Fruit fly (Drosophila melanogaster) whole organism, embryonic: ENCODE data around the gene ham.

Experiments used
- CG10267 ChIP-seq: fragments of 200-800 bp; sonication (Bioruptor generic); optimal IDR thresholded peaks from 2 replicates; lab custom pipeline; 2018; ENCODE audit warnings: missing biosample characterization, mild to moderate bottlenecking, missing genetic modification characterization, moderate library complexity
- CG10543 ChIP-seq: fragments of 200-800 bp; sonication (Bioruptor generic); optimal IDR thresholded peaks from 3 replicates; lab custom pipeline; 2017; ENCODE audit warnings: missing biosample characterization, mild to moderate bottlenecking, missing genetic modification characterization, moderate library complexity
- CG11398 ChIP-seq: fragments of 200-800 bp; sonication (Bioruptor generic); optimal IDR thresholded peaks from 2 replicates; lab custom pipeline; 2016; ENCODE audit warnings: missing biosample characterization, missing genetic modification characterization
- CG11504 ChIP-seq: fragments of 200-800 bp; sonication (Bioruptor generic); optimal IDR thresholded peaks from 3 replicates; lab custom pipeline; 2019; ENCODE audit warnings: missing biosample characterization, mild to moderate bottlenecking, missing genetic modification characterization, moderate library complexity
- CG11723 ChIP-seq: fragments of 200-800 bp; sonication (Bioruptor generic); optimal IDR thresholded peaks from 2 replicates; lab custom pipeline; 2017; ENCODE audit warnings: missing biosample characterization, mild to moderate bottlenecking, missing genetic modification characterization
- CG12219 ChIP-seq: fragments of 200-800 bp; sonication (Bioruptor generic); optimal IDR thresholded peaks from 3 replicates; lab custom pipeline; 2018; ENCODE audit warnings: missing biosample characterization, mild to moderate bottlenecking, missing genetic modification characterization
- CG13287 ChIP-seq: fragments of 200-800 bp; sonication (Bioruptor generic); IDR thresholded peaks from 2 replicates; pipeline ENCODE4 v1.3.6; 2022; ENCODE audit warnings: missing biosample characterization, missing genetic modification characterization; ENCODE audit not compliant: partially characterized antibody
- CG13296 ChIP-seq: fragments of 200-800 bp; sonication (Bioruptor generic); optimal IDR thresholded peaks from 3 replicates; lab custom pipeline; 2018; ENCODE audit warnings: missing biosample characterization, mild to moderate bottlenecking, missing genetic modification characterization
- CG14710 ChIP-seq: fragments of 200-800 bp; sonication (Bioruptor generic); optimal IDR thresholded peaks from 3 replicates; lab custom pipeline; 2019; ENCODE audit warnings: missing biosample characterization, mild to moderate bottlenecking, missing genetic modification characterization, moderate library complexity
- CG15514 ChIP-seq: fragments of 200-800 bp; sonication (Bioruptor generic); optimal IDR thresholded peaks from 3 replicates; lab custom pipeline; 2017; ENCODE audit warnings: missing biosample characterization, missing genetic modification characterization, mild to moderate bottlenecking, moderate library complexity, missing genetic modification reagents
- CG2116 ChIP-seq: fragments of 200-800 bp; sonication (Bioruptor generic); optimal IDR thresholded peaks from 3 replicates; lab custom pipeline; 2018; ENCODE audit warnings: missing biosample characterization, mild to moderate bottlenecking, missing genetic modification characterization
- CG31365 ChIP-seq: fragments of 200-800 bp; sonication (Bioruptor generic); optimal IDR thresholded peaks from 2 replicates; lab custom pipeline; 2018; ENCODE audit warnings: missing biosample characterization, mild to moderate bottlenecking, missing genetic modification characterization
- CG3281 ChIP-seq: fragments of 200-800 bp; sonication (Bioruptor generic); optimal IDR thresholded peaks from 3 replicates; lab custom pipeline; 2017; ENCODE audit warnings: missing biosample characterization, mild to moderate bottlenecking, missing genetic modification characterization
- CG4854 ChIP-seq: fragments of 200-800 bp; sonication (Bioruptor generic); optimal IDR thresholded peaks from 2 replicates; lab custom pipeline; 2016; ENCODE audit warnings: missing biosample characterization, missing genetic modification characterization, inconsistent platforms
- CG5180 ChIP-seq: fragments of 200-800 bp; sonication (Bioruptor generic); optimal IDR thresholded peaks from 3 replicates; lab custom pipeline; 2017; ENCODE audit warnings: missing biosample characterization, missing genetic modification characterization, mild to moderate bottlenecking, moderate library complexity, missing genetic modification reagents
- CG8281 ChIP-seq: fragments of 200-800 bp; sonication (Bioruptor generic); optimal IDR thresholded peaks from 2 replicates; lab custom pipeline; 2018; ENCODE audit warnings: missing biosample characterization, mild to moderate bottlenecking, missing genetic modification characterization, moderate library complexity
- CG8290 ChIP-seq, 3 experiments: fragments of 200-800 bp; sonication (Bioruptor generic); optimal IDR thresholded peaks; 2 replicates each; lab custom pipeline; 2016 to 2019; ENCODE audit warnings: missing biosample characterization in 3 of 3, missing genetic modification characterization in 3 of 3, mild to moderate bottlenecking in 2 of 3, moderate library complexity in 1 of 3
- CG9215 ChIP-seq: fragments of 200-800 bp; sonication (Bioruptor generic); IDR thresholded peaks from 2 replicates; pipeline ENCODE4 v1.3.6; 2022; ENCODE audit warnings: missing biosample characterization, missing genetic modification characterization
- Dad ChIP-seq: fragments of 200-800 bp; sonication (Bioruptor generic); optimal IDR thresholded peaks from 3 replicates; lab custom pipeline; 2016; ENCODE audit warnings: missing biosample characterization, missing genetic modification characterization
- Deaf1 ChIP-seq: fragments of 200-800 bp; optimal IDR thresholded peaks from 3 replicates; lab custom pipeline; 2019; ENCODE audit warnings: missing biosample characterization, mild to moderate bottlenecking, missing genetic modification characterization, moderate library complexity
- Eip74EF ChIP-seq, 2 experiments: fragments of 200-800 bp in 1 of 2; fragments of >200 bp in 1 of 2; sonication (Bioruptor generic) in 1 of 2; optimal IDR thresholded peaks; 2 replicates each; lab custom pipeline; 2017 to 2019; ENCODE audit warnings: missing biosample characterization in 2 of 2, missing genetic modification characterization in 2 of 2, mild to moderate bottlenecking in 1 of 2, moderate library complexity in 1 of 2
- HLH3B ChIP-seq: fragments of 200-800 bp; sonication (Bioruptor generic); IDR thresholded peaks from 2 replicates; pipeline ENCODE4 v1.3.6; 2022; ENCODE audit warnings: missing biosample characterization, missing genetic modification characterization
- Med ChIP-seq: fragments of 200-800 bp; sonication (Bioruptor generic); peaks from one replicate; lab custom pipeline; 2016; ENCODE audit warnings: missing biosample characterization, missing genetic modification characterization, mild to moderate bottlenecking, inconsistent platforms, moderate library complexity
- NC2β ChIP-seq: fragments of 200-800 bp; sonication (Bioruptor generic); optimal IDR thresholded peaks from 2 replicates; lab custom pipeline; 2016; ENCODE audit warnings: missing biosample characterization, missing genetic modification characterization
- Side ChIP-seq: fragments of 200-800 bp; sonication (Bioruptor generic); optimal IDR thresholded peaks from 2 replicates; lab custom pipeline; 2016; ENCODE audit warnings: missing biosample characterization, missing genetic modification characterization
- Sry-β ChIP-seq: fragments of 200-800 bp; sonication (Bioruptor generic); optimal IDR thresholded peaks from 2 replicates; lab custom pipeline; 2018; ENCODE audit warnings: missing biosample characterization, mild to moderate bottlenecking, missing genetic modification characterization, moderate library complexity
- TFAM ChIP-seq: fragments of 200-800 bp; sonication (Bioruptor generic); optimal IDR thresholded peaks from 2 replicates; lab custom pipeline; 2017; ENCODE audit warnings: missing biosample characterization, missing genetic modification characterization, inconsistent platforms
- chinmo ChIP-seq: fragments of 200-800 bp; sonication (Bioruptor generic); IDR thresholded peaks from 4 replicates; pipeline ENCODE4 v1.3.6; 2022; ENCODE audit warnings: missing biosample characterization, missing genetic modification characterization; ENCODE audit not compliant: partially characterized antibody
- corto ChIP-seq: fragments of 200-800 bp; sonication (Bioruptor generic); optimal IDR thresholded peaks from 2 replicates; lab custom pipeline; 2016; ENCODE audit warnings: missing biosample characterization, mild to moderate bottlenecking, missing genetic modification characterization, moderate library complexity
- da ChIP-seq: fragments of 200-800 bp; sonication (Bioruptor generic); optimal IDR thresholded peaks from 2 replicates; lab custom pipeline; 2016; ENCODE audit warnings: missing biosample characterization, missing genetic modification characterization
- esg ChIP-seq: fragments of 200-800 bp; sonication (Bioruptor generic); conservative IDR thresholded peaks from 2 replicates; pipeline ENCODE4 v1.3.6; 2022; ENCODE audit warnings: missing biosample characterization, missing genetic modification characterization
- fu2 ChIP-seq: fragments of 200-800 bp; sonication (Bioruptor generic); optimal IDR thresholded peaks from 2 replicates; lab custom pipeline; 2016; ENCODE audit warnings: missing biosample characterization, missing genetic modification characterization
- knrl ChIP-seq: fragments of 200-800 bp; sonication (Bioruptor generic); IDR thresholded peaks from 3 replicates; pipeline ENCODE4 v1.3.6; 2022; ENCODE audit warnings: missing biosample characterization, missing genetic modification characterization; ENCODE audit not compliant: partially characterized antibody
- lmd ChIP-seq: fragments of 200-800 bp; sonication (Bioruptor generic); IDR thresholded peaks from 2 replicates; pipeline ENCODE4 v1.3.6; 2022; ENCODE audit warnings: missing biosample characterization, missing genetic modification characterization
- maf-S ChIP-seq: fragments of 200-800 bp; sonication (Bioruptor generic); optimal IDR thresholded peaks from 2 replicates; lab custom pipeline; 2016; ENCODE audit warnings: missing biosample characterization, missing genetic modification characterization
- mirr ChIP-seq: fragments of 200-800 bp; sonication (Bioruptor generic); optimal IDR thresholded peaks from 3 replicates; lab custom pipeline; 2018; ENCODE audit warnings: missing biosample characterization, mild to moderate bottlenecking, missing genetic modification characterization
- nom ChIP-seq: fragments of 200-800 bp; sonication (Bioruptor generic); optimal IDR thresholded peaks from 2 replicates; lab custom pipeline; 2017; ENCODE audit warnings: missing biosample characterization, missing genetic modification characterization, mild to moderate bottlenecking, moderate library complexity, missing genetic modification reagents
- sd ChIP-seq: fragments of 200-800 bp; sonication (Bioruptor generic); optimal IDR thresholded peaks from 3 replicates; lab custom pipeline; 2018; ENCODE audit warnings: missing biosample characterization, mild to moderate bottlenecking, missing genetic modification characterization, moderate library complexity
- sens ChIP-seq: fragments of 200-800 bp; sonication (Bioruptor generic); peaks from one replicate; lab custom pipeline; 2016; ENCODE audit warnings: missing biosample characterization, missing genetic modification characterization
- slou ChIP-seq: fragments of 200-800 bp; sonication (Bioruptor generic); optimal IDR thresholded peaks from 3 replicates; lab custom pipeline; 2016; ENCODE audit warnings: missing biosample characterization, missing genetic modification characterization
- stwl ChIP-seq: fragments of 200-800 bp; sonication (Bioruptor generic); optimal IDR thresholded peaks from 3 replicates; lab custom pipeline; 2018; ENCODE audit warnings: missing biosample characterization, mild to moderate bottlenecking, missing genetic modification characterization, moderate library complexity
- ttk ChIP-seq: fragments of 200-800 bp; sonication (Bioruptor generic); IDR thresholded peaks from 2 replicates; pipeline ENCODE4 v2.1.2; 2022; ENCODE audit warnings: missing biosample characterization, missing genetic modification characterization
- unpg ChIP-seq: fragments of 200-800 bp; sonication (Bioruptor generic); optimal IDR thresholded peaks from 3 replicates; lab custom pipeline; 2018; ENCODE audit warnings: missing biosample characterization, mild to moderate bottlenecking, missing genetic modification characterization, moderate library complexity

ham gene

DNA sequence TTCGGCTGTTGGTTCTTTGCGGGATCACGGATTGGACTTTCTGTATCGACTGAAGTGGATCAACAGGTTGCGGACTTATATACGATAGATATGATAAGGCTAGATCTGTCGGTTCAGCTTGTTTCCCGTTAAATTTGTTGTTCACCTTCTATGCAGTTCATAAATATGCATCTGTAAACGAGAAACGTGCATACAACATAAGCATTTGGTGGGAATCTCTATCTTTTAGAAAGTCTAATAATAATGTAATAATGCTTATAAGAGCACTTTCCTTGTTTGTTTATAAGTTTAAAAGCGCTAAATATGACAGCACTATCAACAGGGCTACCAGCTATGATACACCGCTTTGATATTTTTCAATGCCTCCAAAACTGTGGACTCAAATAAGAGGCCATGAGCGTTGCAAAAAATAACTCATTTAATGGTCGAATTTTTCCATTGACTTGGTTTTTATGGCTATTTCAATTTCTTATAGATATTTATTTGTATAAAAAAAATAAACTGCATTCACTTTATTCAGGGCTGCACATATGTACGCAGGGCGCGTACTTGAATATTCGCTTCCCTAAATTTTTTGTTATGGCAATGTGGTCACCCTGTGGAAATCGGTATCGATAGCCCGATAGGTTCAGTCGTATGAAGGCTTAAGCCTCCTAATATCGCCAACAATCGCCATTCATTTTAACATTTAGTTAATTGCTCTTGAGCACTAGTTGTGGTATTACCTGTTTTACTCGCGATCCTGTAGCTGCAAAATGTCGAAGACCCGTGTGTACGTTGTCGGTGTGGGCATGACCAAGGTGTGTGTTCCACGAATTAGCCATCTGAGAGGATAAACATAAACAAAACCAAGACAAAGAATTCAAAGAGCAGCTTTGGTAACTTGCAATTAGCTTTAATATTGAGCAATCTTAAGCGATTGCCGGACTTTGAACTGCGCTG, 38.2 kb upstream of the ham start, which contains the start of the genes CG17597 and ScpX (continued):
- TF ChIP-seq CG11723 (GFP tag; lab: Kevin White, UChicago) (no peak), da (GFP tag; lab: Kevin White, UChicago) (peak; percentile 43), CG12219 (GFP tag; lab: Kevin White, UChicago) (peak; percentile 50), chinmo (GFP tag; lab: Robert Waterston, UW) (peak; percentile 90; the same call in 3 of the 4 replicates), CG8281 (peak; percentile 34), ttk (no peak), Eip74EF (GFP tag; optimal IDR thresholded peaks at IDR 0.05; lab: Kevin White, UChicago) (no peak), CG10267 (tag; lab: Kevin White, UChicago) (peak; percentile 53), CG4854 (GFP tag; lab: Kevin White, UChicago) (peak; percentile 39), unpg (peak; percentile 68), Side (GFP tag; lab: Kevin White, UChicago) (peak; percentile 34), Dad (peak; percentile 36), CG2116 (peak; percentile 79), TFAM (GFP tag; lab: Kevin White, UChicago) (no peak), sd (tag; lab: Kevin White, UChicago) (no peak), stwl (tag; lab: Kevin White, UChicago) (peak; percentile 94), CG11398 (GFP tag; lab: Kevin White, UChicago) (no peak), lmd (GFP tag; lab: Robert Waterston, UW) (peak; percentile 70), CG8290 (GFP tag; optimal IDR thresholded peaks at IDR 0.05; lab: Kevin White, UChicago) (peak; percentile 53), CG8290 (tag; optimal IDR thresholded peaks at IDR 0.05; lab: Kevin White, UChicago) (peak; percentile 1 to 58), CG3281 (GFP tag; lab: Kevin White, UChicago) (peak; percentile 70), maf-S (peak; percentile 60)

DNA sequence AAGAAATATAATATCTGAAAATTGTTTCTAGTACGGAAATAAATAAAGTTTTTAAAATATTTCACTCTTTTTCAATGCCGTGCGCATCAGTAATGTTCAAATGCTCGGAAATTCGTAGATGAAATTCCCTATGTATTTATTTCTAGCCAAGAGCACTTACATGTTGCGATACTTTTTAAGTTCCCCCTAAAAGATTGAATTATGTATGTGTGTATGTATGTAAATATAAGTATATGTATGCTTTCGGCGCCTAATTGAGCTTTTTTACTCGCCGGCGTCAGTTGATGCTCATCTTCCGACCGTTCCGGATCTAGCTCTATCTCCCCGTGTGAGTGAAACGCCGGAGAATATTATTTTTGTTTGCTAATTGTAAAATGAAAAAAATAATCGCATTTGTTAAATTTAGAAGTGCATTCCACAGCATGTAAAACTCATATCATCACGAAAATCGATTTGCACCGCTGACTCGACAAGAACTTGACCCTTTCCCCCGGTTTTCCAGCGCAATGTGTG, 33.8 kb upstream of the ham start, which contains the start of gene Ugt36E1:
Gene Ugt36E1, plus strand, starts transcription at position 275 of the 513 bp plus-strand sequence.
- TF ChIP-seq sens (GFP tag; lab: Kevin White, UChicago) (peak; percentile 34), knrl (GFP tag; lab: Robert Waterston, UW) (no peak), sd (tag; lab: Kevin White, UChicago) (peak; percentile 10), Deaf1 (tag; lab: Kevin White, UChicago) (peak; percentile 10), CG11504 (tag; lab: Kevin White, UChicago) (peak; percentile 62), Med (GFP tag; lab: Kevin White, UChicago) (peak; percentile 3), CG9215 (GFP tag; lab: Robert Waterston, UW) (no peak), CG15514 (GFP tag; lab: Kevin White, UChicago) (peak; percentile 92), NC2β (no peak)

DNA sequence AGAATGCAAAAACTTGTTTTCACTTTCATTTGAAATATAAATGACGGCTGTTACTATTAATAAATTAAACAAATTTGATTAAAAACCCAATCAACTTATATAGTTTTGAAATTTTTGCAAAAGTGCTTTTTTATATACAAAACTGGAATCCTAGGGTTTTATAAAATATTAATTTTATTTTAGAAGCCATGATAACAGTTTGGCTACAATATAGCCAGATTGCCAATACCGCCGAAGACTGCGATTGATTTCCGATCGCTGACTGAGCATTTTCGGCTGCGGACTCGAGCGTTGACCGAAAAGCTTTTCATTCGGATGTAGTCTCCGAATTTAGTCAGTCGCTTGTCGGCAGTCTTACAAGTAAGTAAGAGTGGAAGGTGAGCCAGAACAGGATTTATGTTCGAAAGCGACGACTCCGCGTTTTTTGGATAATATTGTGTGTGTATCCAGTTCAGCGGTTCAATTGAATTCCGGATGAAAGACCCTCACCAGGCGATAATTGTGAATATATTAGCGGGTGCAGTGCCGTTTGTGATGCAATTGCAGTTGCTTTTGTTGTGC, 30.6 kb upstream of the ham start, which contains the start of gene Ugt36D1:
Gene Ugt36D1, plus strand, starts transcription at position 306 of the 561 bp plus-strand sequence.
- TF ChIP-seq HLH3B (GFP tag; lab: Robert Waterston, UW): peak; percentile 30; the same call in 1 of the 2 replicates
- TF ChIP-seq CG14710 (tag; lab: Kevin White, UChicago): peak; percentile 10
- TF ChIP-seq sd (tag; lab: Kevin White, UChicago): peak; percentile 76
- TF ChIP-seq nom (GFP tag; lab: Kevin White, UChicago): peak; percentile 15
- peak; percentile 9 for TF ChIP-seq mirr
- peak; percentile 43; the same call in 1 of the 2 replicates for TF ChIP-seq CG13287 (GFP tag; lab: Robert Waterston, UW)
- no peak for TF ChIP-seq slou
- peak; percentile 93 for TF ChIP-seq Sry-β
- peak; percentile 4 for TF ChIP-seq corto (GFP tag; lab: Kevin White, UChicago)
- peak; percentile 21 for TF ChIP-seq CG13296 (GFP tag; lab: Kevin White, UChicago)
- no peak for TF ChIP-seq fu2
- no peak for TF ChIP-seq CG5180
- TF ChIP-seq CG10543 (GFP tag; lab: Kevin White, UChicago): peak; percentile 17
- TF ChIP-seq esg (GFP tag; lab: Robert Waterston, UW): no peak
- peak; percentile 10 for TF ChIP-seq CG31365
